Worm (Caenorhabditis elegans): ENCODE measurements around the gene C08B6.5.

DNA sequence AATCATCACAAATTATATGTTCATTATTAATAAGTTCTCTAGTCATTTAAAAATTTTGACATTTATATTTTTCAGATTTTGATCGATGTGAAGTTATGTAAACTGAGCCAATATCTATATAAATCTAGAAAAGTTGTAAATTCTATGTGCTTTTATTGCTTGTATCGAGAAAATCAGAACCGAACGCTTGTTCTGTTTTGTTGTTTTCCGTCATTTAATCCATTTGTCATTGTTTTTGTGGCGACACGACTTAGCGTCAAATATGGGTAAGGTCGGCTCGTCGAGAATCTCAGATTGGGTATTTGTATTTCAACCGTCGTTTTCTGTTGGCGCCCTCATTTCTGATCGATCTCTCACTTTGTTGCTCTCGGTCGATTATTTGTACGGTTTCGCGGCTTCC is 3.2 kb upstream of the C08B6.5 start, which contains the start of gene cht-5:
- TF ChIP-seq hnd-1 (tag; optimal IDR thresholded peaks at IDR 0.05) = no peak
- no peak for TF ChIP-seq F13C5.2 (tag; optimal IDR thresholded peaks at IDR 0.05)
- no peak for TF ChIP-seq hmg-4 (GFP tag; optimal IDR thresholded peaks at IDR 0.05)
- TF ChIP-seq sea-1 (GFP tag; conservative IDR thresholded peaks at IDR 0.05) = no peak
- no peak for TF ChIP-seq flt-1 (GFP tag; IDR thresholded peaks at IDR 0.05)
- TF ChIP-seq ama-1 (optimal IDR thresholded peaks at IDR 0.05) = no peak
- no peak for TF ChIP-seq aly-1 (tag; optimal IDR thresholded peaks at IDR 0.05)
- TF ChIP-seq pes-1 (GFP tag; IDR thresholded peaks at IDR 0.05) = no peak
- no peak for TF ChIP-seq scrt-1 (GFP tag; IDR thresholded peaks at IDR 0.05)
- TF ChIP-seq B0310.2 (tag; optimal IDR thresholded peaks at IDR 0.05) = no peak
